Worm (Caenorhabditis elegans) whole organism, midembryonic: ENCODE data around the gene cct-2.

Source experiments
- T22C8.4 ChIP-seq: fragments of 200-800 bp; sonication (Bioruptor generic); IDR thresholded peaks from 2 replicates; pipeline ENCODE4 v1.3.6; 2022; ENCODE audit warnings: missing genetic modification characterization, missing compliant biosample characterization
- cog-1 ChIP-seq: sonication (generic microtip); optimal IDR thresholded peaks from 2 replicates; lab custom pipeline; 2016; ENCODE audit warnings: missing genetic modification characterization, missing compliant biosample characterization
- flt-1 ChIP-seq: fragments of 200-800 bp; sonication (Bioruptor generic); IDR thresholded peaks from 2 replicates; pipeline ENCODE4 v1.3.6; 2022; ENCODE audit warnings: missing genetic modification characterization, missing compliant biosample characterization
- klf-2 ChIP-seq: fragments of 200-800 bp; sonication (Bioruptor generic); conservative IDR thresholded peaks from 2 replicates; pipeline ENCODE4 v1.3.6; 2022; ENCODE audit warnings: missing genetic modification reagents, missing genetic modification characterization, missing compliant biosample characterization
- med-1 ChIP-seq: sonication (generic microtip); optimal IDR thresholded peaks from 2 replicates; lab custom pipeline; 2017; ENCODE audit warnings: missing genetic modification characterization, mild to moderate bottlenecking, missing compliant biosample characterization, antibody characterized with exemption, missing genetic modification reagents; ENCODE audit not compliant: insufficient read depth
- ref-1 ChIP-seq: fragments of 200-800 bp; sonication (Bioruptor generic); conservative IDR thresholded peaks from 2 replicates; pipeline ENCODE4 v1.3.6; 2022; ENCODE audit warnings: missing genetic modification reagents, missing genetic modification characterization, missing compliant biosample characterization
- tab-1 ChIP-seq: fragments of 200-800 bp; sonication (Bioruptor generic); IDR thresholded peaks from 2 replicates; pipeline ENCODE4 v1.3.6; 2022; ENCODE audit warnings: missing genetic modification characterization, missing compliant biosample characterization
- ztf-23 ChIP-seq: fragments of 200-800 bp; sonication (Bioruptor generic); IDR thresholded peaks from 2 replicates; pipeline ENCODE4 v1.3.6; 2022; ENCODE audit warnings: missing genetic modification reagents, missing genetic modification characterization, missing compliant biosample characterization
- ztf-29 ChIP-seq: fragments of 200-800 bp; sonication (Bioruptor generic); IDR thresholded peaks from 2 replicates; pipeline ENCODE4 v1.3.6; 2022; ENCODE audit warnings: missing genetic modification reagents, missing genetic modification characterization, missing compliant biosample characterization

The cct-2 gene

ce11 chrII:8927253-8927791 is at the start of gene cct-2:
TSS of gene cct-2 (plus strand) at chrII:8927741.
- TF ChIP-seq klf-2 (no peak), ref-1 (GFP tag; lab: Robert Waterston, UW) (no peak), tab-1 (GFP tag; lab: Robert Waterston, UW) (no peak), flt-1 (no peak), ztf-29 (GFP tag; lab: Robert Waterston, UW) (no peak), med-1 (GFP tag; lab: Kevin White, UChicago) (no peak), ztf-23 (GFP tag; lab: Robert Waterston, UW) (no peak), T22C8.4 (GFP tag; lab: Robert Waterston, UW) (no peak), cog-1 (tag; lab: Kevin White, UChicago) (no peak)

DNA sequence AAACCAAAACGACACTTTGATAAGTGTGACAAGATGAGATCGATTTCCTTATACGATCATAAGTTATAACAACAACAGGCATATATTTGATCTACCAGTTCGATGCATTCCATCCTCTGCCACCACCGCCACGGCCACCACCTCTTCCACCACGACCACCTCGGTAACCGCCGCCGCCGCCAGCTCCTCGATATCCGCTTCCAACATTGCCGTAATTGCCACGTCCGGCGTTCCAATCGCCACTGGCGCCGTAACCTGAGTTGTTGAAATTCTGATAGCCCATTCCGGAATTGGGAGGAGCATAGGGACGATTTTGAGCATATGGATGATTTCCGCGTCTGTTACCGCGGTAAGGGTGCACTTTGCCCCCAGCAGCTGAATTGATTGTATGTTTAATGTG is 49.0 kb upstream of the cct-2 start:
- TF ChIP-seq ztf-29 (GFP tag; lab: Robert Waterston, UW): no peak
- TF ChIP-seq ref-1 (GFP tag; lab: Robert Waterston, UW): no peak
- no peak for TF ChIP-seq flt-1
- TF ChIP-seq med-1 (GFP tag; lab: Kevin White, UChicago): no peak
- no peak for TF ChIP-seq cog-1 (tag; lab: Kevin White, UChicago)
- no peak for TF ChIP-seq T22C8.4 (GFP tag; lab: Robert Waterston, UW)
- TF ChIP-seq klf-2: no peak
- TF ChIP-seq ztf-23 (GFP tag; lab: Robert Waterston, UW): no peak

DNA sequence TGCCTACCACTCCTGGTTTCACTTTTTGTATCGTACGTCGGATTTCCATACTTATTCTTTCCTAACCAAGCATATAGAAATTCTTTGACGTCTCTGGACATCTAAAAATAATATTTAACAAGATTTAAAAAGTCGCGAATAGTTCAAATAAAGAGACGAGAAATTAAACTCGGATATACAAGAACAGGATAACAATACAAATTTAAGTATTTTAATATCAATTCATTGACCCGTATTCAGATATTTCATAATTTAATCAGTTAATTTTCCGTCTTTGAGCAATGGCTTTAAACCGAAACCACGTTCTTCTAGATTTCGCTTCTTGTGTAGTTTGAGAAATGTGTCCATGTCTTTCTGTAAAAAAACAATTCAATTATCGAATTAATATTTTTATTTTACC is 44.0 kb upstream of the cct-2 start, which contains the start of gene rha-1:
rha-1 (minus strand) TSS at position 101 of the 400 bp plus-strand sequence.
- no peak for TF ChIP-seq tab-1 (GFP tag; lab: Robert Waterston, UW)
- no peak for TF ChIP-seq med-1 (GFP tag; lab: Kevin White, UChicago)
- TF ChIP-seq klf-2: no peak
- no peak for TF ChIP-seq flt-1
- TF ChIP-seq ztf-23 (GFP tag; lab: Robert Waterston, UW): no peak
- no peak for TF ChIP-seq ref-1 (GFP tag; lab: Robert Waterston, UW)
- TF ChIP-seq ztf-29 (GFP tag; lab: Robert Waterston, UW): no peak
- no peak for TF ChIP-seq cog-1 (tag; lab: Kevin White, UChicago)
- TF ChIP-seq T22C8.4 (GFP tag; lab: Robert Waterston, UW): no peak

DNA sequence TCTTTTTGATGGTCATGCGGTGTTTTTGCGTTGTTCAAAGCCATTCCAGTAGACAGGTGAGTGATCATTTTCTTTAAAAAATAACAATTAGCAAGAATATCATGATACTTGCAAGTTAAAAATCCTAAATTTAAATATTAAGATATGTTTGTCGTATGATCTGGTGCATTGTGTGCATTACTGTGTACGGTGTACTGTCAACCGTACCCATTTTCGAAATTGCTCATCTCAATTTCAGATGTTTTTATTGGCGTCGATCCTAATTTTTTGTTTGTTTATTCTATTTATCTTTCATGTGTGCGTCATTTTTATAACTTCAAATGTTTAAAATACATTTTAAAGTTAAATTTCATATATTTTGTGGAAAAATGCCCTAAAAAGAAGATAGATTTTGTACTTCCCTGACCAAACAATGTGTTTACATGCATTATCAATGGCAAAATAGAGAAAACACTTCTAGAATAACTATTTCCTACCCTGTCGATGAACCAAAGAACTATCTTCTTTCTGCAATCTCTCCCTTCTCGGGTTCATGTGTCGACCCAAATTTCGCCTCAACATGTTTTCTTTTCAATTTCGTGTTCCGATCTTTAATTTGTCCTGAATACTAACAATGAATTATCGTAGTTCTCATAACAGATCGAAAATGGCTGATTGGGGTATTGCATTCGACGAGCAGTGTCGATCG is 43.1 kb upstream of the cct-2 start, which contains the start of the genes T07D4.5 and ddx-19:
T07D4.5 (minus strand) TSS at position 71 of the 688 bp plus-strand sequence.
ddx-19 (plus strand) TSS at position 638 of the 688 bp plus-strand sequence.
- no peak for TF ChIP-seq ztf-23 (GFP tag; lab: Robert Waterston, UW)
- TF ChIP-seq flt-1: no peak
- no peak for TF ChIP-seq klf-2
- no peak for TF ChIP-seq cog-1 (tag; lab: Kevin White, UChicago)
- no peak for TF ChIP-seq ztf-29 (GFP tag; lab: Robert Waterston, UW)

DNA sequence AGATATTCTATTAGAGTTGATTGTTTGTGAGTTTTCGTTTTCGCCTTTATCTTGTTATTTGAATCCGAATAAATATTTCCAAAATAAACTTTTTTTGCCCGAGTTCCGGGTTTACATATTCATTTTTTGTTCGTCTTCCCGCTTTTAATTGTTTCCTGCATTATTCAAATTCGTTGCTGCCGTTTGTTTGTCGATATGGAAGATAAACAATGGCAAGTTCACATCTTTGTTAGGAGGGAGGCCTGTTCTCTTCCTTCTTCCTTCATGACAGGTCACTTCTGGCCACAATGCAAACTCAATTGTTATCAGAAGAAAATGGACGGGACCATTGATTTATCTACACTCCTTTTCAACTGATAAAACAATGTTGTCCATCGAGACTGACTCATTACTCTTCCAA is 38.0 kb upstream of the cct-2 start:
- TF ChIP-seq klf-2: no peak
- TF ChIP-seq ref-1 (GFP tag; lab: Robert Waterston, UW): no peak
- no peak for TF ChIP-seq tab-1 (GFP tag; lab: Robert Waterston, UW)
- no peak for TF ChIP-seq T22C8.4 (GFP tag; lab: Robert Waterston, UW)
- no peak for TF ChIP-seq ztf-23 (GFP tag; lab: Robert Waterston, UW)
- no peak for TF ChIP-seq ztf-29 (GFP tag; lab: Robert Waterston, UW)

DNA sequence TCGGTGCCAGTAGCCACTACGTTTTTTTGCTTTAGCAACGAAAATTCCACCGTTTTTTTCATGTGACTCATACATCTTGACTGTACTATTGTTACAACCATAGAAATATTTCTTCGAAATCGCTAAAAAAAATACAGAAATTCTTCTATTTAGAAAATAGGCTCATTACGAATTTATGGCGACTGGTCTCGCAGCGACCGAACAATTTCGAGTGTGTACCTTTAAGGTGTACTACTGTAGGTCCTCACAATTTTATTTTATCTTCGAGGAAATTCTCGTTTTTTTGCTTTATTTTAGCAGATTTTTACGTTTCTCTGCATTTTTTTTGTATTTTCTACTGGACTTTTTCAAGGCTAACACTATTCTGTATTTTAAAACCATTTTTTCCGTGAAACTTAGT is 37.5 kb upstream of the cct-2 start:
- TF ChIP-seq ref-1 (GFP tag; lab: Robert Waterston, UW): no peak
- no peak for TF ChIP-seq T22C8.4 (GFP tag; lab: Robert Waterston, UW)
- no peak for TF ChIP-seq cog-1 (tag; lab: Kevin White, UChicago)
- TF ChIP-seq flt-1: no peak
- TF ChIP-seq ztf-23 (GFP tag; lab: Robert Waterston, UW): no peak
- TF ChIP-seq tab-1 (GFP tag; lab: Robert Waterston, UW): no peak
- no peak for TF ChIP-seq med-1 (GFP tag; lab: Kevin White, UChicago)
- no peak for TF ChIP-seq klf-2
- TF ChIP-seq ztf-29 (GFP tag; lab: Robert Waterston, UW): no peak

DNA sequence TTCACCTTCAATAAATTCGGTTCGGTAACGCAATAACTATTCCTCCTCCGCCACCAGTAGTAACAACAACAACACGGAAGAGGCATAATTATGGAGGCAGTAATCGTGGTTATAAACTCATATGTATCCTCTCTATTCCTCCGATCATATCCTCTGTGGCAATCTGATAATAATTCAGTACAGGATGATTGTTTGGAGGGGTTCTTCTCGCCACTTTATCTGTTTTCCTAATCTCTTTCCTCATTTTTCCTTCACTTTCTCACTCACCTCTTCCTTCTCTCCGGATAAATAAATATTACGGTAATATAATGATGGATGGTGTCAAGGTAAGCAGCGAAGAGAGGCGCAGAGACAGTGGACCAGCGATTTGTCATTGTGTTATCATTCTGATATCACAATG is 37.0 kb upstream of the cct-2 start:
- TF ChIP-seq ztf-23 (GFP tag; lab: Robert Waterston, UW) (no peak), ref-1 (GFP tag; lab: Robert Waterston, UW) (no peak), tab-1 (GFP tag; lab: Robert Waterston, UW) (no peak), cog-1 (tag; lab: Kevin White, UChicago) (no peak), flt-1 (no peak), klf-2 (no peak), ztf-29 (GFP tag; lab: Robert Waterston, UW) (no peak), med-1 (GFP tag; lab: Kevin White, UChicago) (no peak), T22C8.4 (GFP tag; lab: Robert Waterston, UW) (no peak)

DNA sequence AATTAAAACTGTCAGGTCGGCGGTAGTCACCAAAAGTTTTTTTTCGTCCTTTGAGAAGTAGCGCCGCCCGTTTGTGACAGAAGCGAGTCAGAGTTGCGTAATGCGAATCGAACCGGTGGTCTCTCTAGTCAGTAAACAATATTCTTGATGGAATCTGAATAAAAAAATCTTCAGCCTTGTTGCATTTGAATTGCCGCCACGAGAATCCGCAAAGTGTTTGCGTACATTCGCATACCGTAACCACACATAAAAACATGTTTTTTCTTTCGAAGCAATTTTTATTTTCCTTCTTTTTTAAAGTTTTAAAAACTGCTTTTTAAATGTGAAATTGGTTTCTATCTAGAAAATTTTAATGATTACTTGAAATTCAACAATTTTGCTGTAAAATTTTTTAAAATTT is 36.5 kb upstream of the cct-2 start:
- TF ChIP-seq ztf-29 (GFP tag; lab: Robert Waterston, UW) (no peak), tab-1 (GFP tag; lab: Robert Waterston, UW) (no peak)

- TF ChIP-seq tab-1 (GFP tag; lab: Robert Waterston, UW): no peak
- TF ChIP-seq cog-1 (tag; lab: Kevin White, UChicago): no peak
- no peak for TF ChIP-seq med-1 (GFP tag; lab: Kevin White, UChicago)
- TF ChIP-seq ref-1 (GFP tag; lab: Robert Waterston, UW): no peak
- no peak for TF ChIP-seq T22C8.4 (GFP tag; lab: Robert Waterston, UW)
- no peak for TF ChIP-seq klf-2
- no peak for TF ChIP-seq ztf-29 (GFP tag; lab: Robert Waterston, UW)
- TF ChIP-seq flt-1: no peak
- no peak for TF ChIP-seq ztf-23 (GFP tag; lab: Robert Waterston, UW)
Observed at ce11 chrII:8891606-8892005, 35.9 kb upstream of the cct-2 start.
